Worm (Caenorhabditis elegans): Measurements from ENCODE around the gene T05H4.11.

T05H4.11 gene

DNA sequence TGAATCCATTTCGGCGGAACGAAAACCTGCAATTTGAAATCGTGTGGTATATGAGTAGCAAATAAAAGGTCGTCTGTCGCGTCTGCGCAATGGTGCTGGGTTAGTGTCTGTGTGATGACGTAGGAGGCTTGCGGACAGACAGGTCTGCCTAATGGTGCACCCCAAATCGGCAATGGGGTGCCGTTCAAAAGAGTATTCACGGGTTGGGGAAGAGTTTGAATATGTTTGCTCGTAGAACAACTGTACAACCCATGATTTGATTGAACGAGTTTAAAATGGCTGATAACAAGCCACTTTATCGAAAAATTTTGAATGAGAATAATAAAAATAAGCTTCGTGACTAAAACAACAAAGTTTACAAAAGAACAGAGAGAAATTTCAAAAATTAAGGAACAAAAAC is at the start of gene T05H4.11:
Gene T05H4.11 (minus strand): TSS at position 335 of the 400 bp plus-strand sequence.
- no peak for TF ChIP-seq unc-62 (GFP tag; optimal IDR thresholded peaks at IDR 0.05)

DNA sequence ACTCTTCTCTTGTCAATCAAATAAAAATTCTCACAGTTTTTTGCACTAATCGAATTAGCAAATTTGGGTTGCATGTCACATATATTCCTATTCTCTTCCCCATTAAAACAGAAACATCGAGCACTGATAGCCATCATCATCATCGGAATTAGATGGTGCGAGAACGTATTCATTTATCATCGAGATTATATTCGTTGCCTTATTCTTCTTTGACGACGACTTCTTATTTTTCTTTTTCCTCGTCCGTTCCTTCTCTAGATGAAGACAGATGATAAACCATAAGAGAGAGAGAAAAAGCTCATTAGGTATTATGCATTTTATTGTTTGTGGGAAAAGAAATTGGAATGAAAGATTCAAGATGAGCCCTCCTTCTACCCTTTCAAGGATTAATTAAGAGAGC is 45.1 kb upstream of the T05H4.11 start:
- TF ChIP-seq unc-62 (GFP tag; optimal IDR thresholded peaks at IDR 0.05), result no peak

- TF ChIP-seq unc-62 (GFP tag; optimal IDR thresholded peaks at IDR 0.05), result no peak
Measured at ce11 chrV:6467676-6468075, 41.6 kb upstream of the T05H4.11 start.

ce11 chrV:6464765-6465164 is 38.7 kb upstream of the T05H4.11 start, which contains the start of gene unc-83:
Gene unc-83 (plus strand): TSS chrV:6465065.
- no peak for TF ChIP-seq unc-62 (GFP tag; optimal IDR thresholded peaks at IDR 0.05)

ce11 chrV:6464238-6464637 is 38.2 kb upstream of the T05H4.11 start:
- no peak for TF ChIP-seq unc-62 (GFP tag; optimal IDR thresholded peaks at IDR 0.05)

- TF ChIP-seq unc-62 (GFP tag; optimal IDR thresholded peaks at IDR 0.05), result no peak
Measured at ce11 chrV:6462606-6463005, 36.5 kb upstream of the T05H4.11 start.

DNA sequence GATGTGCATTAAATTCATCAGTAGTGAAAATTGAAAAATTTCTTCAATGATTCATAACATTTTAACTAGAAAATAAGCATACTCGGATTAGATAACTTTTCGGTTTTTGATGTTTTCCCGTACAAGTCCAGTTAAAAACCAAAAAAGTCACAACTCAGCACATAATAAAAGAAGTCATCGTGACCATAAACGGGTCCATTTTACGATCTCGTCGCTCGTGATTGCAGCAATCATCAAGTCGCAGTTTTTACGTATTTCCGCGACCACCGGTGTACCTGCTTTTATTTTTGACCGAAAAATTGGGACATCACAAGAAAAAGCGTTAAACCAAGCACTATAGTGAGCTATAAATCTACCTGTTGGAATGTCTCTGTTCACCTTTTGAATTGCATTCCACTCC is 35.2 kb upstream of the T05H4.11 start:
- no peak for TF ChIP-seq unc-62 (GFP tag; optimal IDR thresholded peaks at IDR 0.05)

ce11 chrV:6458302-6458998 is 32.4 kb upstream of the T05H4.11 start:
- TF ChIP-seq unc-62 (GFP tag; optimal IDR thresholded peaks at IDR 0.05), result no peak

DNA sequence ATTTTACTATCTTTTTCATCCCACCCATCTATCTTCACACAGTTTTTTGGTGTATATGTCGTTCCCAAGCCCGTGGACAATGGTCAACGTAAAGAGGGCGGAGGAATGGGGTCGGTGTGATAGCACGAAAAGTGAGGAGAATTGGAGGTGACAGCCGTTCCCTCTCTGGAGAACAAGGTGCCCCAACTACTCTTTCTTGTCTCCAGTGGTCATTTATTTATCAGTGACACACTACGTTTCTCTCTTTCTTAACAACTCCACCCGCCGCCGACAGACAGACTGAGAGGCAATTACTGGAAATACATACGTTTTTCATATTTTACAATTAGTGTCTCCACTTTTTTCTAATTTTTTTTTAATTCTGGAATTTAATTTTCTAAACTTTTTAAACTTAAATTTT is 30.8 kb upstream of the T05H4.11 start:
- TF ChIP-seq unc-62 (GFP tag; optimal IDR thresholded peaks at IDR 0.05), result no peak

ce11 chrV:6453122-6453521 is 27.1 kb upstream of the T05H4.11 start, which contains the start of gene acl-9:
Gene acl-9 (plus strand): TSS chrV:6453226.
- no peak for TF ChIP-seq unc-62 (GFP tag; optimal IDR thresholded peaks at IDR 0.05)

DNA sequence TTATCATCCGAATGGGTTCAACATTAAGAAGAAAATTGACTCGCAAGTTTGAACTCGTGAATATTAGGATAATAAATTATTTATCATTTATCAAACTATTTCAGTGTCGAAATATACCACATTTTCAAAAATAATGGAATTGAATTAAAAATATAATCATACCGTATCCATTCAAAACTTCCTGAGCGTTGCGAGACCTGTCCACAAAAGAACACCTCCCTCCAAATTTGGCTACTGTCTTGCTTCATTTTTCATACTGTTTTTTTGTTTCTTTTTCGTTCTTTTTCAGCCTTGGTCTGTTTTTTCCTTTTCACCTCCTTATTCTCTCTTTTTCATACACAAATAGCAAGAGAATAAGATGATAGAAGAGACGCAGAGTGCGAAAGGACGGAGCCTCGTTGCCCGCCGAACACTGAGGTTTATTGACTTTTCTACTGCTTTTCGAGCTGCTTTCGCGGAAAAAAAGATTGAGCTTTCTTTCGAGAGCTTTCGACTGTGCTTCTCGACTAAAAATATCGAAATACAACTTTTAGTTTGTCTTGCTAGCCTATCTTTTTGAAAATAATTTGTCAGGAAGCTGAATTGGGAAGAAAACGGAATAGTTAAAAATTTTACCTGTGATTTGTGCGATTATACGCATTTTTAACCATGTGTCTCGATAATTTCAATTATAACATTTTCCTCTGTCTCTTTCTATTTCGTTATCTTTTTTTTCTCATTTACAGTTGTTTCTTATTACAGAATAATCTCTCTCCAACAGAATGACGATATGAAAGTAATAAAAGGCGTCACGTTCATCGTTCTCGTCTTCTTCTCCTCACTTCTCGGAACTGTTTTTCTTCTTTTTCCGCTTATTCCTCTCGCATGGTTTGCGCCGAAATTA is 24.3 kb upstream of the T05H4.11 start, which contains the start of gene acl-8:
Gene acl-8 (plus strand): TSS at position 742 of the 883 bp plus-strand sequence.
- TF ChIP-seq unc-62 (GFP tag; optimal IDR thresholded peaks at IDR 0.05), result no peak

- no peak for TF ChIP-seq unc-62 (GFP tag; optimal IDR thresholded peaks at IDR 0.05)
Measured at ce11 chrV:6448356-6448755, 22.3 kb upstream of the T05H4.11 start, which contains the start of gene fbxa-196. Gene fbxa-196 (plus strand): TSS chrV:6448656.

ce11 chrV:6442037-6442436 is 16.0 kb upstream of the T05H4.11 start, which contains the start of gene T05H4.3:
Gene T05H4.3 (plus strand): TSS chrV:6442337.
- no peak for TF ChIP-seq unc-62 (GFP tag; optimal IDR thresholded peaks at IDR 0.05)

- no peak for TF ChIP-seq unc-62 (GFP tag; optimal IDR thresholded peaks at IDR 0.05)
Measured at ce11 chrV:6441613-6442012, 15.6 kb upstream of the T05H4.11 start, which contains the start of gene T05H4.15. Gene T05H4.15 (minus strand): TSS chrV:6441713.

DNA sequence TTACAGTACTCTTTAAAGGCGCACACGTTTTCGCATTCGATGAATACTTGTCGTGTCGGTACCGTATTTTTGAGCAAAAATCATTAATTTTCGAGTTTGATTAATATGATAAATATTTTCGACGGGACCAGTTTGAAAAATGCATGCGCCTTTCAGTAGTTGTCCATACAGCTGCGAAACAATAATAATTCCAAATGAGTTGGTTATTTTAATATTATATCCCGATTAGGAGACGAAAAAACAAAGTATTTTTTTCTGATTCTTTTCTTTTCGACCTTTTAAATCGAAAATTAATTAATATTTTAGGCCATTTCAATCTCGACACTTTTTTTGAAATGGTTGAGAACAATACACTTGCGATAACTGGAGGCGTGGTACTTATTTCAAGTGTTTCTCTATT is 12.5 kb upstream of the T05H4.11 start, which contains the start of gene T05H4.4:
Gene T05H4.4 (plus strand): TSS at position 301 of the 400 bp plus-strand sequence.
- TF ChIP-seq unc-62 (GFP tag; optimal IDR thresholded peaks at IDR 0.05), result no peak

ce11 chrV:6436332-6436731 is 10.3 kb upstream of the T05H4.11 start, which contains the start of gene hpo-19:
Gene hpo-19 (plus strand): TSS chrV:6436645.
- no peak for TF ChIP-seq unc-62 (GFP tag; optimal IDR thresholded peaks at IDR 0.05)
